Fruit fly (Drosophila melanogaster) whole organism, embryonic: Measurements from ENCODE around the gene NKCC.
A peak's percentile ranks its signal among the peaks of the same experiment; 100 is the strongest.

Experiments
- Atf3 ChIP-seq: fragments of 200-800 bp; sonication (Bioruptor generic); optimal IDR thresholded peaks from 3 replicates; lab custom pipeline; 2016; ENCODE audit warnings: missing biosample characterization, missing genetic modification characterization
- B-H2 ChIP-seq: fragments of 200-800 bp; sonication (Bioruptor generic); optimal IDR thresholded peaks from 2 replicates; lab custom pipeline; 2018; ENCODE audit warnings: missing biosample characterization, mild to moderate bottlenecking, missing genetic modification characterization
- CG10267 ChIP-seq: fragments of 200-800 bp; sonication (Bioruptor generic); optimal IDR thresholded peaks from 2 replicates; lab custom pipeline; 2018; ENCODE audit warnings: missing biosample characterization, mild to moderate bottlenecking, missing genetic modification characterization, moderate library complexity
- CG11085 ChIP-seq: fragments of 200-800 bp; sonication (Bioruptor generic); IDR thresholded peaks from 2 replicates; pipeline ENCODE4 v1.3.6; 2022; ENCODE audit warnings: missing biosample characterization, missing genetic modification characterization
- CG11696 ChIP-seq: fragments of 200-800 bp; sonication (Bioruptor generic); IDR thresholded peaks from 2 replicates; pipeline ENCODE4 v1.3.6; 2022; ENCODE audit warnings: missing biosample characterization, missing genetic modification characterization
- CG12299 ChIP-seq: fragments of 200-800 bp; sonication (Bioruptor generic); optimal IDR thresholded peaks from 2 replicates; lab custom pipeline; 2018; ENCODE audit warnings: missing biosample characterization, mild to moderate bottlenecking, missing genetic modification characterization
- CG14667 ChIP-seq: fragments of 200-800 bp; sonication (Bioruptor generic); IDR thresholded peaks from 2 replicates; pipeline ENCODE4 v1.3.6; 2022; ENCODE audit warnings: missing biosample characterization, missing genetic modification characterization
- CG14710 ChIP-seq: fragments of 200-800 bp; sonication (Bioruptor generic); optimal IDR thresholded peaks from 3 replicates; lab custom pipeline; 2019; ENCODE audit warnings: missing biosample characterization, mild to moderate bottlenecking, missing genetic modification characterization, moderate library complexity
- CG15514 ChIP-seq: fragments of 200-800 bp; sonication (Bioruptor generic); optimal IDR thresholded peaks from 3 replicates; lab custom pipeline; 2017; ENCODE audit warnings: missing biosample characterization, missing genetic modification characterization, mild to moderate bottlenecking, moderate library complexity, missing genetic modification reagents
- CG15696 ChIP-seq: fragments of 200-800 bp; sonication (Bioruptor generic); optimal IDR thresholded peaks from 2 replicates; lab custom pipeline; 2019; ENCODE audit warnings: missing biosample characterization, mild to moderate bottlenecking, missing genetic modification characterization, moderate library complexity
- CG1602 ChIP-seq: fragments of 200-800 bp; sonication (Bioruptor generic); optimal IDR thresholded peaks from 3 replicates; lab custom pipeline; 2016; ENCODE audit warnings: missing biosample characterization, missing genetic modification characterization
- CG2120 ChIP-seq: fragments of 200-800 bp; sonication (Bioruptor generic); optimal IDR thresholded peaks from 3 replicates; lab custom pipeline; 2016; ENCODE audit warnings: missing biosample characterization, missing genetic modification characterization
- CG2678 ChIP-seq: fragments of 200-800 bp; sonication (Bioruptor generic); optimal IDR thresholded peaks from 3 replicates; lab custom pipeline; 2019; ENCODE audit warnings: missing biosample characterization, mild to moderate bottlenecking, missing genetic modification characterization, moderate library complexity
- CG30403 ChIP-seq: fragments of 200-800 bp; sonication (Bioruptor generic); optimal IDR thresholded peaks from 3 replicates; lab custom pipeline; 2016; ENCODE audit warnings: missing biosample characterization, missing genetic modification characterization
- CG31224 ChIP-seq: fragments of 200-800 bp; sonication (Bioruptor generic); IDR thresholded peaks from 2 replicates; pipeline ENCODE4 v1.3.6; 2022; ENCODE audit warnings: missing biosample characterization, missing genetic modification characterization
- CG3163 ChIP-seq: fragments of 200-800 bp; sonication (Bioruptor generic); optimal IDR thresholded peaks from 3 replicates; lab custom pipeline; 2016; ENCODE audit warnings: missing biosample characterization, missing genetic modification characterization
- CG5245 ChIP-seq: fragments of 200-800 bp; sonication (Bioruptor generic); optimal IDR thresholded peaks from 3 replicates; lab custom pipeline; 2016; ENCODE audit warnings: missing biosample characterization, missing genetic modification characterization
- CG7372 ChIP-seq: fragments of 200-800 bp; sonication (Bioruptor generic); IDR thresholded peaks from 2 replicates; pipeline ENCODE4 v1.3.6; 2022; ENCODE audit warnings: missing biosample characterization, missing genetic modification characterization
- CG7928 ChIP-seq: fragments of 200-800 bp; sonication (Bioruptor generic); optimal IDR thresholded peaks from 2 replicates; lab custom pipeline; 2017; ENCODE audit warnings: missing biosample characterization, mild to moderate bottlenecking, missing genetic modification characterization
- CG9727 ChIP-seq: fragments of 200-800 bp; sonication (Bioruptor generic); optimal IDR thresholded peaks from 3 replicates; lab custom pipeline; 2017; ENCODE audit warnings: missing biosample characterization, mild to moderate bottlenecking, missing genetic modification characterization
- CHES-1-like ChIP-seq: fragments of 200-800 bp; sonication (Bioruptor generic); optimal IDR thresholded peaks from 2 replicates; lab custom pipeline; 2016; ENCODE audit warnings: missing biosample characterization, missing genetic modification characterization
- Camta ChIP-seq: fragments of 200-800 bp; sonication (Bioruptor generic); optimal IDR thresholded peaks from 2 replicates; lab custom pipeline; 2016; ENCODE audit warnings: missing biosample characterization, missing genetic modification characterization
- D ChIP-seq, 2 experiments: fragments of 200-800 bp in 1 of 2; fragments of >200 bp in 1 of 2; sonication (Bioruptor generic) in 1 of 2; optimal IDR thresholded peaks; 2 replicates in 1 of 2; 3 replicates in 1 of 2; lab custom pipeline; 2017; ENCODE audit warnings: mild to moderate bottlenecking in 1 of 2, missing biosample characterization in 1 of 2, missing genetic modification characterization in 1 of 2, missing genetic modification reagents in 1 of 2
- Dbx ChIP-seq: fragments of 200-800 bp; sonication (Bioruptor generic); IDR thresholded peaks from 3 replicates; pipeline ENCODE4 v1.3.6; 2022; ENCODE audit warnings: missing biosample characterization, missing genetic modification characterization
- Dip2 ChIP-seq: fragments of 200-800 bp; sonication (Bioruptor generic); IDR thresholded peaks from 2 replicates; pipeline ENCODE4 v1.3.6; 2022; ENCODE audit warnings: missing biosample characterization, missing genetic modification characterization
- Dref ChIP-seq: fragments of 200-800 bp; sonication (Bioruptor generic); IDR thresholded peaks from 2 replicates; pipeline ENCODE4 v1.3.6; 2022; ENCODE audit warnings: missing biosample characterization, missing genetic modification characterization
- HHEX ChIP-seq: fragments of 200-800 bp; sonication (Bioruptor generic); optimal IDR thresholded peaks from 3 replicates; lab custom pipeline; 2017; ENCODE audit warnings: missing biosample characterization, mild to moderate bottlenecking, missing genetic modification characterization, missing genetic modification reagents
- HmgZ ChIP-seq: fragments of 200-800 bp; sonication (Bioruptor generic); optimal IDR thresholded peaks from 2 replicates; lab custom pipeline; 2018; ENCODE audit warnings: missing biosample characterization, mild to moderate bottlenecking, missing genetic modification characterization
- Meics ChIP-seq: fragments of 200-800 bp; sonication (Bioruptor generic); optimal IDR thresholded peaks from 2 replicates; lab custom pipeline; 2017; ENCODE audit warnings: missing biosample characterization, mild to moderate bottlenecking, missing genetic modification characterization
- Mes4 ChIP-seq: fragments of 200-800 bp; sonication (Bioruptor generic); optimal IDR thresholded peaks from 2 replicates; lab custom pipeline; 2016; ENCODE audit warnings: missing biosample characterization, missing genetic modification characterization
- Nf-YB ChIP-seq: fragments of 200-800 bp; sonication (Bioruptor generic); optimal IDR thresholded peaks from 3 replicates; lab custom pipeline; 2019; ENCODE audit warnings: missing biosample characterization, mild to moderate bottlenecking, missing genetic modification characterization, moderate library complexity
- Ravus ChIP-seq: fragments of 200-800 bp; sonication (Bioruptor generic); IDR thresholded peaks from 2 replicates; pipeline ENCODE4 v1.3.6; 2022; ENCODE audit warnings: missing biosample characterization, missing genetic modification characterization
- Side ChIP-seq: fragments of 200-800 bp; sonication (Bioruptor generic); optimal IDR thresholded peaks from 2 replicates; lab custom pipeline; 2016; ENCODE audit warnings: missing biosample characterization, missing genetic modification characterization
- Spps ChIP-seq: fragments of 200-800 bp; sonication (Bioruptor generic); optimal IDR thresholded peaks from 2 replicates; lab custom pipeline; 2018; ENCODE audit warnings: missing biosample characterization, mild to moderate bottlenecking, missing genetic modification characterization
- br ChIP-seq: fragments of >200 bp; optimal IDR thresholded peaks from 2 replicates; lab custom pipeline; 2017
- btn ChIP-seq: fragments of 200-800 bp; sonication (Bioruptor generic); optimal IDR thresholded peaks from 2 replicates; lab custom pipeline; 2016; ENCODE audit warnings: missing biosample characterization, missing genetic modification characterization
- chif ChIP-seq, 2 experiments: fragments of 200-800 bp; sonication (Bioruptor generic); optimal IDR thresholded peaks; 3 replicates each; lab custom pipeline; 2016; ENCODE audit warnings: missing biosample characterization in 2 of 2, missing genetic modification characterization in 2 of 2
- crc ChIP-seq: fragments of 200-800 bp; sonication (Bioruptor generic); optimal IDR thresholded peaks from 2 replicates; lab custom pipeline; 2016; ENCODE audit warnings: missing biosample characterization, missing genetic modification characterization
- fd64A ChIP-seq: fragments of 200-800 bp; sonication (Bioruptor generic); optimal IDR thresholded peaks from 3 replicates; lab custom pipeline; 2018; ENCODE audit warnings: missing biosample characterization, mild to moderate bottlenecking, missing genetic modification characterization
- fd96Cb ChIP-seq: fragments of 200-800 bp; sonication (Bioruptor generic); optimal IDR thresholded peaks from 2 replicates; lab custom pipeline; 2018; ENCODE audit warnings: missing biosample characterization, mild to moderate bottlenecking, missing genetic modification characterization, moderate library complexity
- fu2 ChIP-seq: fragments of 200-800 bp; sonication (Bioruptor generic); optimal IDR thresholded peaks from 2 replicates; lab custom pipeline; 2016; ENCODE audit warnings: missing biosample characterization, missing genetic modification characterization
- gro ChIP-seq: fragments of 200-800 bp; sonication (Bioruptor generic); optimal IDR thresholded peaks from 2 replicates; lab custom pipeline; 2016; ENCODE audit warnings: missing biosample characterization, missing genetic modification characterization
- kah ChIP-seq: fragments of 200-800 bp; sonication (Bioruptor generic); optimal IDR thresholded peaks from 2 replicates; lab custom pipeline; 2018; ENCODE audit warnings: missing biosample characterization, mild to moderate bottlenecking, missing genetic modification characterization
- nmo ChIP-seq: fragments of 200-800 bp; sonication (Bioruptor generic); optimal IDR thresholded peaks from 2 replicates; lab custom pipeline; 2018; ENCODE audit warnings: missing biosample characterization, mild to moderate bottlenecking, missing genetic modification characterization, moderate library complexity
- org-1 ChIP-seq: fragments of 200-800 bp; sonication (Bioruptor generic); optimal IDR thresholded peaks from 2 replicates; lab custom pipeline; 2017; ENCODE audit warnings: missing biosample characterization, missing genetic modification characterization
- pb ChIP-seq: fragments of 200-800 bp; sonication (Bioruptor generic); optimal IDR thresholded peaks from 3 replicates; lab custom pipeline; 2016; ENCODE audit warnings: missing biosample characterization, missing genetic modification characterization
- pho ChIP-seq: fragments of 200-800 bp; sonication (Bioruptor generic); optimal IDR thresholded peaks from 2 replicates; lab custom pipeline; 2016; ENCODE audit warnings: missing biosample characterization, missing genetic modification characterization
- scrt ChIP-seq: fragments of 200-800 bp; sonication (Bioruptor generic); optimal IDR thresholded peaks from 2 replicates; lab custom pipeline; 2018; ENCODE audit warnings: missing biosample characterization, mild to moderate bottlenecking, missing genetic modification characterization, moderate library complexity
- sens-2 ChIP-seq: fragments of 200-800 bp; sonication (Bioruptor generic); IDR thresholded peaks from 2 replicates; pipeline ENCODE4 v1.3.6; 2022; ENCODE audit warnings: missing biosample characterization, missing genetic modification characterization
- sna ChIP-seq: fragments of 200-800 bp; sonication (Bioruptor generic); IDR thresholded peaks from 2 replicates; pipeline ENCODE4 v1.3.6; 2022; ENCODE audit warnings: missing biosample characterization, missing genetic modification characterization; ENCODE audit not compliant: partially characterized antibody
- vfl ChIP-seq: fragments of 200-800 bp; sonication (Bioruptor generic); optimal IDR thresholded peaks from 2 replicates; lab custom pipeline; 2016; ENCODE audit warnings: missing biosample characterization, missing genetic modification characterization

Gene NKCC

dm6 chr3R:5518627-5519026 is 16.1 kb upstream of the NKCC start (continued):
- TF ChIP-seq crc (GFP tag; lab: Kevin White, UChicago) = peak; percentile 19
- no peak for TF ChIP-seq Dip2 (GFP tag; lab: Robert Waterston, UW)
- TF ChIP-seq CG2120 (GFP tag; lab: Kevin White, UChicago) = peak; percentile 36
- TF ChIP-seq nmo = peak; percentile 49
- TF ChIP-seq CG31224 (GFP tag; lab: Robert Waterston, UW) = no peak
- peak; percentile 68 for TF ChIP-seq Mes4 (GFP tag; lab: Kevin White, UChicago)
- peak; percentile 44 for TF ChIP-seq Meics (GFP tag; lab: Kevin White, UChicago)
- TF ChIP-seq br (lab: Kevin White, UChicago) = no peak
- peak; percentile 20 for TF ChIP-seq vfl
- no peak for TF ChIP-seq Nf-YB
- TF ChIP-seq pb = peak; percentile 36
- TF ChIP-seq btn (GFP tag; lab: Kevin White, UChicago) = no peak
- peak; percentile 35 for TF ChIP-seq CG9727 (GFP tag; lab: Kevin White, UChicago)
- TF ChIP-seq CG11085 (GFP tag; lab: Robert Waterston, UW) = no peak
- TF ChIP-seq Atf3 (GFP tag; lab: Kevin White, UChicago) = peak; percentile 15
- peak; percentile 36 for TF ChIP-seq CG10267
- 0 out of 2 replicates have a peak, but pooled peaks have one; percentile 33 for TF ChIP-seq CG7372 (GFP tag; lab: Robert Waterston, UW)
- peak; percentile 60 for TF ChIP-seq CG2678
- TF ChIP-seq CG30403 = peak; percentile 58
- no peak; the same call in 1 of the 2 replicates for TF ChIP-seq Ravus
- no peak for TF ChIP-seq sna
- no peak for TF ChIP-seq CG1602 (GFP tag; lab: Kevin White, UChicago)
- TF ChIP-seq CG14667 = no peak
- TF ChIP-seq CG5245 (GFP tag; lab: Kevin White, UChicago) = no peak
- TF ChIP-seq fu2 (GFP tag; lab: Kevin White, UChicago) = no peak
- TF ChIP-seq pho = no peak
- peak; percentile 15 for TF ChIP-seq CHES-1-like (GFP tag; lab: Kevin White, UChicago)
- TF ChIP-seq chif (GFP tag; optimal IDR thresholded peaks at IDR 0.05; lab: Kevin White, UChicago) = peak in 1 of 2 experiments; percentile 56
- TF ChIP-seq CG15696 (tag; lab: Kevin White, UChicago) = no peak
- peak; percentile 43 for TF ChIP-seq org-1 (GFP tag; lab: Kevin White, UChicago)
- TF ChIP-seq Side (GFP tag; lab: Kevin White, UChicago) = peak; percentile 44
- peak; percentile 17 for TF ChIP-seq Spps (tag; lab: Kevin White, UChicago)
- peak; percentile 1 for TF ChIP-seq Camta
- no peak for TF ChIP-seq scrt (GFP tag; lab: Kevin White, UChicago)
- no peak for TF ChIP-seq CG12299 (tag; lab: Kevin White, UChicago)
- TF ChIP-seq Dref (GFP tag; lab: Robert Waterston, UW) = no peak
- TF ChIP-seq CG15514 (GFP tag; lab: Kevin White, UChicago) = no peak
- peak; percentile 44; the same call in 1 of the 2 replicates for TF ChIP-seq sens-2 (GFP tag; lab: Robert Waterston, UW)
- peak; percentile 21 for TF ChIP-seq kah (GFP tag; lab: Kevin White, UChicago)
- peak; percentile 39 for TF ChIP-seq fd96Cb
- peak; percentile 8; the same call in 1 of the 2 replicates for TF ChIP-seq CG11696
- TF ChIP-seq fd64A (GFP tag; lab: Kevin White, UChicago) = peak; percentile 25
- no peak for TF ChIP-seq D (optimal IDR thresholded peaks at IDR 0.05; lab: Kevin White, UChicago)
- peak; percentile 60 for TF ChIP-seq D (GFP tag; optimal IDR thresholded peaks at IDR 0.05; lab: Kevin White, UChicago)
- peak; percentile 45 for TF ChIP-seq CG14710
- no peak for TF ChIP-seq CG7928 (GFP tag; lab: Kevin White, UChicago)
- no peak for TF ChIP-seq Dbx (GFP tag; lab: Robert Waterston, UW)
- TF ChIP-seq CG3163 (GFP tag; lab: Kevin White, UChicago) = no peak
- no peak for TF ChIP-seq gro (GFP tag; lab: Kevin White, UChicago)
- TF ChIP-seq B-H2 = no peak
- no peak for TF ChIP-seq HmgZ
- peak; percentile 30 for TF ChIP-seq HHEX (GFP tag; lab: Kevin White, UChicago)
